Fruit fly (Drosophila melanogaster): ENCODE data around the gene CG5262.

The CG5262 gene

dm6 chr3L:20405971-20406948, 24.0 kb downstream of the CG5262 start:
- TF ChIP-seq spab (GFP tag; optimal IDR thresholded peaks at IDR 0.05), result no peak
- peak; percentile 62 for TF ChIP-seq svp (GFP tag)
- TF ChIP-seq Sox14 (GFP tag; optimal IDR thresholded peaks at IDR 0.05), result peak; percentile 34
- TF ChIP-seq Eip78C (GFP tag), result peak; percentile 55
- no peak for TF ChIP-seq Hr38 (GFP tag; optimal IDR thresholded peaks at IDR 0.05)
- TF ChIP-seq fkh (GFP tag; optimal IDR thresholded peaks at IDR 0.05), result peak; percentile 97
- TF ChIP-seq Met (GFP tag; optimal IDR thresholded peaks at IDR 0.05), result peak; percentile 8
- TF ChIP-seq CG31627 (GFP tag; optimal IDR thresholded peaks at IDR 0.05), result no peak
- no peak for TF ChIP-seq CG11902 (GFP tag; optimal IDR thresholded peaks at IDR 0.05)
- no peak for TF ChIP-seq CG16779 (tag; optimal IDR thresholded peaks at IDR 0.05)

dm6 chr3L:20405337-20405887, 24.9 kb downstream of the CG5262 start:
- TF ChIP-seq CG1621 (tag; optimal IDR thresholded peaks at IDR 0.05), result no peak
- no peak for TF ChIP-seq Eip75B (GFP tag; optimal IDR thresholded peaks at IDR 0.05)
- no peak for TF ChIP-seq eg (GFP tag; IDR thresholded peaks at IDR 0.05)
- no peak for TF ChIP-seq achi (GFP tag; optimal IDR thresholded peaks at IDR 0.05)
- TF ChIP-seq CG15336 (GFP tag; IDR thresholded peaks at IDR 0.05), result no peak
- TF ChIP-seq Ets96B (tag; optimal IDR thresholded peaks at IDR 0.05), result no peak
- no peak for TF ChIP-seq CG8319 (GFP tag; optimal IDR thresholded peaks at IDR 0.05)
- no peak for TF ChIP-seq CG8119 (GFP tag; IDR thresholded peaks at IDR 0.05)
- TF ChIP-seq svp (GFP tag), result no peak
- no peak for TF ChIP-seq CG6163 (GFP tag; IDR thresholded peaks at IDR 0.05)
- TF ChIP-seq CG9139 (GFP tag; optimal IDR thresholded peaks at IDR 0.05), result no peak
- no peak for TF ChIP-seq OdsH (GFP tag; optimal IDR thresholded peaks at IDR 0.05)
- no peak for TF ChIP-seq CG11902 (GFP tag; optimal IDR thresholded peaks at IDR 0.05)
- TF ChIP-seq net (GFP tag; optimal IDR thresholded peaks at IDR 0.05), result no peak
- no peak for TF ChIP-seq Hr39 (GFP tag; optimal IDR thresholded peaks at IDR 0.05)

dm6 chr3L:20404515-20404914, 25.8 kb downstream of the CG5262 start:
- TF ChIP-seq Eip78C (GFP tag) (peak; percentile 5), CG3032 (tag; optimal IDR thresholded peaks at IDR 0.05) (no peak), svp (GFP tag) (peak; percentile 4)

dm6 chr3L:20403493-20404379, 26.5 kb downstream of the CG5262 start:
- TF ChIP-seq CG6854 (GFP tag; optimal IDR thresholded peaks at IDR 0.05) (peak; percentile 36), salr (GFP tag; optimal IDR thresholded peaks at IDR 0.05) (peak; percentile 46 to 56), Eip78C (GFP tag) (peak; percentile 93), fd59A (GFP tag; optimal IDR thresholded peaks at IDR 0.05) (peak; percentile 74), pdm3 (GFP tag; optimal IDR thresholded peaks at IDR 0.05) (peak; percentile 49), Sox15 (GFP tag; optimal IDR thresholded peaks at IDR 0.05) (peak; percentile 75), Eip93F (GFP tag; optimal IDR thresholded peaks at IDR 0.05) (peak; percentile 37), Sox102F (GFP tag; optimal IDR thresholded peaks at IDR 0.05) (peak; percentile 51), CG11902 (GFP tag; optimal IDR thresholded peaks at IDR 0.05) (peak; percentile 67), Eip75B (GFP tag; optimal IDR thresholded peaks at IDR 0.05) (peak; percentile 69), fd85E (GFP tag; optimal IDR thresholded peaks at IDR 0.05) (no peak), dsx (GFP tag; optimal IDR thresholded peaks at IDR 0.05; ENCODE audit: poor library complexity, severe bottlenecking) (peak; percentile 97), CG7368 (GFP tag; optimal IDR thresholded peaks at IDR 0.05) (no peak), CG1621 (tag; optimal IDR thresholded peaks at IDR 0.05) (no peak), Smox (GFP tag; optimal IDR thresholded peaks at IDR 0.05) (peak; percentile 58), CG10631 (GFP tag; optimal IDR thresholded peaks at IDR 0.05) (peak; percentile 70), CG15336 (GFP tag; IDR thresholded peaks at IDR 0.05) (no peak; the same call in 1 of the 2 replicates), Ets96B (tag; optimal IDR thresholded peaks at IDR 0.05) (peak; percentile 47), ss (GFP tag; optimal IDR thresholded peaks at IDR 0.05) (peak; percentile 56 to 79), CG32006 (GFP tag; optimal IDR thresholded peaks at IDR 0.05) (peak; percentile 68), Sox14 (GFP tag; optimal IDR thresholded peaks at IDR 0.05) (peak; percentile 61), cyc (GFP tag; optimal IDR thresholded peaks at IDR 0.05) (peak; percentile 52), achi (GFP tag; optimal IDR thresholded peaks at IDR 0.05) (peak; percentile 39), dac (GFP tag; optimal IDR thresholded peaks at IDR 0.05) (no peak), CG9139 (GFP tag; optimal IDR thresholded peaks at IDR 0.05) (peak; percentile 0), svp (GFP tag) (peak; percentile 93)

Measured in whole organism, prepupa.